Fruit fly (Drosophila melanogaster): ENCODE results near the gene vrs.

The vrs gene

dm6 chr3R:12429120-12429610 is 18.3 kb upstream of the vrs start, which contains the start of the genes CG5641 and CG5245:
TSS of gene CG5641 (minus strand) at chr3R:12429282.
TSS of gene CG5245 (plus strand) at chr3R:12429560.
- TF ChIP-seq CG1603 (tag; optimal IDR thresholded peaks at IDR 0.05) (peak; percentile 11), CG10462 (GFP tag; optimal IDR thresholded peaks at IDR 0.05) (no peak), CG2116 (GFP tag; optimal IDR thresholded peaks at IDR 0.05) (no peak), zfh1 (GFP tag; IDR thresholded peaks at IDR 0.05) (0 out of 3 replicates have a peak, but pooled peaks have one; percentile 10), Lhr (GFP tag; optimal IDR thresholded peaks at IDR 0.05) (peak; percentile 31), CG30020 (tag; optimal IDR thresholded peaks at IDR 0.05) (peak; percentile 15), CG16815 (GFP tag; optimal IDR thresholded peaks at IDR 0.05) (no peak), Nf-YB (GFP tag; optimal IDR thresholded peaks at IDR 0.05) (no peak), CG14710 (tag; optimal IDR thresholded peaks at IDR 0.05) (peak; percentile 27), CG12391 (tag; optimal IDR thresholded peaks at IDR 0.05) (no peak), E2f2 (GFP tag; IDR thresholded peaks at IDR 0.05) (peak; percentile 64), Myb (GFP tag; optimal IDR thresholded peaks at IDR 0.05) (peak; percentile 31), CG9797 (GFP tag; optimal IDR thresholded peaks at IDR 0.05) (peak; percentile 69), insv (GFP tag; optimal IDR thresholded peaks at IDR 0.05) (peak in 1 of 2 experiments; percentile 0), CoRest (tag; optimal IDR thresholded peaks at IDR 0.05) (peak; percentile 12), bcd (GFP tag; optimal IDR thresholded peaks at IDR 0.05) (no peak), phol (tag; optimal IDR thresholded peaks at IDR 0.05) (peak; percentile 29), nmo (GFP tag; optimal IDR thresholded peaks at IDR 0.05) (peak; percentile 20), ewg (GFP tag; optimal IDR thresholded peaks at IDR 0.05) (no peak), BEAF-32 (GFP tag; optimal IDR thresholded peaks at IDR 0.05) (peak; percentile 30), MTF-1 (GFP tag; optimal IDR thresholded peaks at IDR 0.05; ENCODE audit: borderline replicate concordance) (no peak), CG7372 (GFP tag; IDR thresholded peaks at IDR 0.05) (no peak), CG3065 (GFP tag; optimal IDR thresholded peaks at IDR 0.05) (no peak), ham (GFP tag; IDR thresholded peaks at IDR 0.05) (no peak), gfzf (GFP tag; optimal IDR thresholded peaks at IDR 0.05) (peak; percentile 85), MESR4 (GFP tag; optimal IDR thresholded peaks at IDR 0.05) (peak; percentile 47), Sry-β (GFP tag; optimal IDR thresholded peaks at IDR 0.05) (peak; percentile 14), CG11696 (GFP tag; IDR thresholded peaks at IDR 0.05) (no peak), ranshi (GFP tag; IDR thresholded peaks at IDR 0.05) (no peak), dysf (GFP tag; IDR thresholded peaks at IDR 0.05) (no peak), repo (GFP tag; optimal IDR thresholded peaks at IDR 0.05) (no peak), CG15601 (tag; optimal IDR thresholded peaks at IDR 0.05) (no peak), CG10366 (GFP tag; IDR thresholded peaks at IDR 0.05) (no peak), CG15514 (GFP tag; optimal IDR thresholded peaks at IDR 0.05) (peak; percentile 57), gcm2 (GFP tag; optimal IDR thresholded peaks at IDR 0.05) (no peak), zf30C (GFP tag; optimal IDR thresholded peaks at IDR 0.05) (no peak), CG1602 (GFP tag; optimal IDR thresholded peaks at IDR 0.05) (no peak), MBD-R2 (GFP tag; IDR thresholded peaks at IDR 0.05) (peak; percentile 70), Awh (GFP tag; IDR thresholded peaks at IDR 0.05) (no peak), Stat92E (GFP tag; optimal IDR thresholded peaks at IDR 0.05) (peak in 1 of 3 experiments; percentile 5), CG13287 (GFP tag; IDR thresholded peaks at IDR 0.05; ENCODE audit: partially characterized antibody) (peak; percentile 18; the same call in 1 of the 2 replicates), YL-1 (GFP tag; optimal IDR thresholded peaks at IDR 0.05) (peak; percentile 23), CG12659 (GFP tag; optimal IDR thresholded peaks at IDR 0.05) (peak; percentile 22), Ssrp (tag; optimal IDR thresholded peaks at IDR 0.05) (no peak), CG11456 (GFP tag; IDR thresholded peaks at IDR 0.05) (no peak), CG2712 (tag; optimal IDR thresholded peaks at IDR 0.05) (no peak), CG34422 (GFP tag; IDR thresholded peaks at IDR 0.05) (peak; percentile 31; the same call in 1 of the 3 replicates), trem (tag; optimal IDR thresholded peaks at IDR 0.05) (peak; percentile 51), CG15696 (tag; optimal IDR thresholded peaks at IDR 0.05) (no peak)
